Fruit fly (Drosophila melanogaster) whole organism, embryonic: ENCODE results near the gene CG8861.
A peak's percentile ranks its signal among the peaks of the same experiment; 100 is the strongest.

Source experiments
- BEAF-32 ChIP-seq: fragments of 200-800 bp; sonication (Bioruptor generic); optimal IDR thresholded peaks from 3 replicates; lab custom pipeline; 2017; ENCODE audit warnings: missing biosample characterization, missing genetic modification characterization, mild to moderate bottlenecking, moderate library complexity, missing genetic modification reagents
- BtbVII ChIP-seq: fragments of 200-800 bp; sonication (Bioruptor generic); optimal IDR thresholded peaks from 3 replicates; lab custom pipeline; 2017; ENCODE audit warnings: missing biosample characterization, mild to moderate bottlenecking, missing genetic modification characterization
- CG10565 ChIP-seq: fragments of 200-800 bp; sonication (Bioruptor generic); optimal IDR thresholded peaks from 3 replicates; lab custom pipeline; 2016; ENCODE audit warnings: missing biosample characterization, mild to moderate bottlenecking, missing genetic modification characterization
- CG11085 ChIP-seq: fragments of 200-800 bp; sonication (Bioruptor generic); IDR thresholded peaks from 2 replicates; pipeline ENCODE4 v1.3.6; 2022; ENCODE audit warnings: missing biosample characterization, missing genetic modification characterization
- CG1233 ChIP-seq: fragments of 200-800 bp; sonication (Bioruptor generic); optimal IDR thresholded peaks from 4 replicates; lab custom pipeline; 2018; ENCODE audit warnings: missing biosample characterization, mild to moderate bottlenecking, missing genetic modification characterization
- CG13296 ChIP-seq: fragments of 200-800 bp; sonication (Bioruptor generic); optimal IDR thresholded peaks from 3 replicates; lab custom pipeline; 2018; ENCODE audit warnings: missing biosample characterization, mild to moderate bottlenecking, missing genetic modification characterization
- CG14441 ChIP-seq: fragments of 200-800 bp; sonication (Bioruptor generic); IDR thresholded peaks from 2 replicates; pipeline ENCODE4 v1.3.6; 2022; ENCODE audit warnings: missing biosample characterization, missing genetic modification characterization
- CG1529 ChIP-seq: fragments of 200-800 bp; sonication (Bioruptor generic); optimal IDR thresholded peaks from 3 replicates; lab custom pipeline; 2018; ENCODE audit warnings: missing biosample characterization, missing genetic modification characterization
- CG1647 ChIP-seq: fragments of 200-800 bp; sonication (Bioruptor generic); optimal IDR thresholded peaks from 3 replicates; lab custom pipeline; 2016; ENCODE audit warnings: missing biosample characterization, missing genetic modification characterization
- CG16863 ChIP-seq: fragments of 200-800 bp; sonication (Bioruptor generic); optimal IDR thresholded peaks from 3 replicates; lab custom pipeline; 2016; ENCODE audit warnings: missing biosample characterization, missing genetic modification characterization
- CG18011 ChIP-seq: fragments of 200-800 bp; sonication (Bioruptor generic); optimal IDR thresholded peaks from 2 replicates; lab custom pipeline; 2017; ENCODE audit warnings: missing biosample characterization, missing genetic modification characterization, mild to moderate bottlenecking, moderate library complexity, missing genotype
- CG18619 ChIP-seq: fragments of 200-800 bp; sonication (Bioruptor generic); optimal IDR thresholded peaks from 3 replicates; lab custom pipeline; 2017; ENCODE audit warnings: missing biosample characterization, mild to moderate bottlenecking, missing genetic modification characterization
- CG33213 ChIP-seq: fragments of 200-800 bp; sonication (Bioruptor generic); optimal IDR thresholded peaks from 3 replicates; lab custom pipeline; 2016; ENCODE audit warnings: missing biosample characterization, missing genetic modification characterization
- CG43689 ChIP-seq: fragments of 200-800 bp; sonication (Bioruptor generic); IDR thresholded peaks from 2 replicates; pipeline ENCODE4 v1.3.6; 2022; ENCODE audit warnings: missing biosample characterization, missing genetic modification characterization
- CG4707 ChIP-seq: fragments of 200-800 bp; sonication (Bioruptor generic); optimal IDR thresholded peaks from 2 replicates; lab custom pipeline; 2018; ENCODE audit warnings: missing biosample characterization, mild to moderate bottlenecking, missing genetic modification characterization, moderate library complexity
- CG5953 ChIP-seq: fragments of 200-800 bp; sonication (Bioruptor generic); IDR thresholded peaks from 2 replicates; pipeline ENCODE4 v1.3.6; 2022; ENCODE audit warnings: missing biosample characterization, missing genetic modification characterization
- CG7357 ChIP-seq: fragments of 200-800 bp; sonication (Bioruptor generic); IDR thresholded peaks from 3 replicates; pipeline ENCODE4 v1.3.6; 2022; ENCODE audit warnings: missing biosample characterization, missing genetic modification characterization
- CG7928 ChIP-seq: fragments of 200-800 bp; sonication (Bioruptor generic); optimal IDR thresholded peaks from 2 replicates; lab custom pipeline; 2017; ENCODE audit warnings: missing biosample characterization, mild to moderate bottlenecking, missing genetic modification characterization
- CG7987 ChIP-seq: fragments of 200-800 bp; sonication (Bioruptor generic); optimal IDR thresholded peaks from 2 replicates; lab custom pipeline; 2018; ENCODE audit warnings: missing biosample characterization, mild to moderate bottlenecking, missing genetic modification characterization, moderate library complexity
- CG9609 ChIP-seq: fragments of 200-800 bp; sonication (Bioruptor generic); optimal IDR thresholded peaks from 3 replicates; lab custom pipeline; 2016; ENCODE audit warnings: missing biosample characterization, missing genetic modification characterization
- CG9817 ChIP-seq: fragments of 200-800 bp; sonication (Bioruptor generic); optimal IDR thresholded peaks from 2 replicates; lab custom pipeline; 2018; ENCODE audit warnings: missing biosample characterization, mild to moderate bottlenecking, missing genetic modification characterization, moderate library complexity
- Dref ChIP-seq: fragments of 200-800 bp; sonication (Bioruptor generic); IDR thresholded peaks from 2 replicates; pipeline ENCODE4 v1.3.6; 2022; ENCODE audit warnings: missing biosample characterization, missing genetic modification characterization
- E2f1 ChIP-seq: fragments of 200-800 bp; sonication (Bioruptor generic); IDR thresholded peaks from 2 replicates; pipeline ENCODE4 v1.3.6; 2022; ENCODE audit warnings: missing biosample characterization, missing genetic modification characterization
- Fer1 ChIP-seq: fragments of 200-800 bp; sonication (Bioruptor generic); optimal IDR thresholded peaks from 2 replicates; lab custom pipeline; 2017; ENCODE audit warnings: missing biosample characterization, mild to moderate bottlenecking, missing genetic modification characterization
- Lpt ChIP-seq: fragments of >200 bp; optimal IDR thresholded peaks from 2 replicates; lab custom pipeline; 2018; ENCODE audit warnings: missing biosample characterization, missing genetic modification characterization
- MTF-1 ChIP-seq: fragments of 200-800 bp; sonication (Bioruptor generic); optimal IDR thresholded peaks from 2 replicates; lab custom pipeline; 2018; ENCODE audit warnings: missing biosample characterization, mild to moderate bottlenecking, missing genetic modification characterization, borderline replicate concordance
- Ravus ChIP-seq: fragments of 200-800 bp; sonication (Bioruptor generic); IDR thresholded peaks from 2 replicates; pipeline ENCODE4 v1.3.6; 2022; ENCODE audit warnings: missing biosample characterization, missing genetic modification characterization
- Scr ChIP-seq: fragments of 200-800 bp; sonication (Bioruptor generic); IDR thresholded peaks from 2 replicates; pipeline ENCODE4 v1.3.6; 2022; ENCODE audit warnings: missing biosample characterization, missing genetic modification characterization; ENCODE audit not compliant: partially characterized antibody
- Usf ChIP-seq: fragments of 200-800 bp; sonication (Bioruptor generic); optimal IDR thresholded peaks from 2 replicates; lab custom pipeline; 2017; ENCODE audit warnings: missing genotype, missing biosample characterization, missing genetic modification characterization
- bab2 ChIP-seq: fragments of 200-800 bp; sonication (Bioruptor generic); optimal IDR thresholded peaks from 2 replicates; lab custom pipeline; 2016; ENCODE audit warnings: missing biosample characterization, missing genetic modification characterization
- bbx ChIP-seq: fragments of 200-800 bp; sonication (Bioruptor generic); IDR thresholded peaks from 2 replicates; pipeline ENCODE4 v1.3.6; 2022; ENCODE audit warnings: missing biosample characterization, missing genetic modification characterization; ENCODE audit not compliant: partially characterized antibody
- bsh ChIP-seq, 2 experiments: fragments of 200-800 bp; sonication (Bioruptor generic); optimal IDR thresholded peaks; 2 replicates each; lab custom pipeline; 2017 to 2018; ENCODE audit warnings: mild to moderate bottlenecking in 2 of 2, missing biosample characterization in 2 of 2, missing genetic modification characterization in 2 of 2, moderate library complexity in 1 of 2
- chm ChIP-seq: fragments of 200-800 bp; sonication (Bioruptor generic); IDR thresholded peaks from 2 replicates; pipeline ENCODE4 v1.3.6; 2022; ENCODE audit warnings: missing biosample characterization, missing genetic modification characterization
- crol ChIP-seq: fragments of 200-800 bp; sonication (Bioruptor generic); IDR thresholded peaks from 2 replicates; pipeline ENCODE4 v1.3.6; 2022; ENCODE audit warnings: missing biosample characterization, missing genetic modification characterization
- dati ChIP-seq: fragments of 200-800 bp; sonication (Bioruptor generic); IDR thresholded peaks from 2 replicates; pipeline ENCODE4 v1.3.6; 2022; ENCODE audit warnings: missing biosample characterization, missing genetic modification characterization
- fu2 ChIP-seq: fragments of 200-800 bp; sonication (Bioruptor generic); optimal IDR thresholded peaks from 2 replicates; lab custom pipeline; 2016; ENCODE audit warnings: missing biosample characterization, missing genetic modification characterization
- gcm ChIP-seq: fragments of 200-800 bp; sonication (Bioruptor generic); optimal IDR thresholded peaks from 2 replicates; lab custom pipeline; 2019; ENCODE audit warnings: missing biosample characterization, mild to moderate bottlenecking, missing genetic modification characterization, moderate library complexity
- gcm2 ChIP-seq: fragments of 200-800 bp; sonication (Bioruptor generic); optimal IDR thresholded peaks from 2 replicates; lab custom pipeline; 2016; ENCODE audit warnings: missing biosample characterization, missing genetic modification characterization
- gem ChIP-seq: fragments of 200-800 bp; sonication (Bioruptor generic); optimal IDR thresholded peaks from 2 replicates; lab custom pipeline; 2019; ENCODE audit warnings: missing biosample characterization, mild to moderate bottlenecking, missing genetic modification characterization, moderate library complexity
- gt ChIP-seq: fragments of 200-800 bp; sonication (Bioruptor generic); IDR thresholded peaks from 2 replicates; pipeline ENCODE4 v1.3.6; 2022; ENCODE audit warnings: missing biosample characterization, missing genetic modification characterization
- hkb ChIP-seq, 2 experiments: fragments of 200-800 bp in 1 of 2; fragments of >200 bp in 1 of 2; sonication (Bioruptor generic) in 1 of 2; IDR thresholded peaks in 1 of 2; optimal IDR thresholded peaks in 1 of 2; 2 replicates each; pipeline versions ENCODE4 v1.3.6 to Lab custom; 2017 to 2022; ENCODE audit warnings: missing biosample characterization in 1 of 2, missing genetic modification characterization in 1 of 2
- lbe ChIP-seq: fragments of 200-800 bp; sonication (Bioruptor generic); optimal IDR thresholded peaks from 2 replicates; lab custom pipeline; 2016; ENCODE audit warnings: missing biosample characterization, mild to moderate bottlenecking, missing genetic modification characterization
- mam ChIP-seq: fragments of 200-800 bp; sonication (Bioruptor generic); optimal IDR thresholded peaks from 3 replicates; lab custom pipeline; 2016; ENCODE audit warnings: missing biosample characterization, missing genetic modification characterization
- pfk ChIP-seq: fragments of 200-800 bp; sonication (Bioruptor generic); optimal IDR thresholded peaks from 2 replicates; lab custom pipeline; 2018; ENCODE audit warnings: missing biosample characterization, mild to moderate bottlenecking, missing genetic modification characterization, moderate library complexity
- psq ChIP-seq: fragments of 200-800 bp; sonication (Bioruptor generic); optimal IDR thresholded peaks from 2 replicates; lab custom pipeline; 2017; ENCODE audit warnings: missing biosample characterization, missing genetic modification characterization
- sisA ChIP-seq: fragments of 200-800 bp; sonication (Bioruptor generic); IDR thresholded peaks from 2 replicates; pipeline ENCODE4 v1.3.6; 2022; ENCODE audit warnings: missing biosample characterization, missing genetic modification characterization
- sna ChIP-seq: fragments of 200-800 bp; sonication (Bioruptor generic); IDR thresholded peaks from 2 replicates; pipeline ENCODE4 v1.3.6; 2022; ENCODE audit warnings: missing biosample characterization, missing genetic modification characterization; ENCODE audit not compliant: partially characterized antibody
- ssp ChIP-seq: fragments of 200-800 bp; sonication (Bioruptor generic); IDR thresholded peaks from 2 replicates; pipeline ENCODE4 v1.3.6; 2022; ENCODE audit warnings: missing biosample characterization, missing genetic modification characterization
- wor ChIP-seq: fragments of 200-800 bp; sonication (Bioruptor generic); IDR thresholded peaks from 2 replicates; pipeline ENCODE4 v1.3.6; 2022; ENCODE audit warnings: missing biosample characterization, missing genetic modification characterization

CG8861 gene

dm6 chr3R:9353276-9353652 lies 25.0 kb upstream of the CG8861 start (continued):
- TF ChIP-seq pfk (GFP tag; lab: Kevin White, UChicago) (no peak), chm (GFP tag; lab: Robert Waterston, UW) (no peak), E2f1 (no peak), gem (tag; lab: Kevin White, UChicago) (peak; percentile 96), Fer1 (GFP tag; lab: Kevin White, UChicago) (peak; percentile 87), CG1647 (GFP tag; lab: Kevin White, UChicago) (peak; percentile 46), CG9609 (GFP tag; lab: Kevin White, UChicago) (peak; percentile 39), CG4707 (GFP tag; lab: Kevin White, UChicago) (peak; percentile 52), MTF-1 (GFP tag; lab: Kevin White, UChicago) (peak; percentile 52), CG16863 (GFP tag; lab: Kevin White, UChicago) (peak; percentile 53), CG13296 (GFP tag; lab: Kevin White, UChicago) (peak; percentile 77), fu2 (peak; percentile 2), Ravus (GFP tag; lab: Robert Waterston, UW) (no peak), sna (no peak), wor (GFP tag; lab: Robert Waterston, UW) (no peak), hkb (optimal IDR thresholded peaks at IDR 0.05; lab: Kevin White, UChicago) (no peak), hkb (GFP tag; IDR thresholded peaks at IDR 0.05; lab: Robert Waterston, UW) (no peak), psq (GFP tag; lab: Kevin White, UChicago) (peak; percentile 59), CG33213 (GFP tag; lab: Kevin White, UChicago) (peak; percentile 6), gt (GFP tag; lab: Robert Waterston, UW) (no peak), CG5953 (GFP tag; lab: Robert Waterston, UW) (no peak), CG7928 (GFP tag; lab: Kevin White, UChicago) (peak; percentile 40), CG14441 (GFP tag; lab: Robert Waterston, UW) (no peak), Lpt (no peak), crol (GFP tag; lab: Robert Waterston, UW) (no peak), BtbVII (GFP tag; lab: Kevin White, UChicago) (peak; percentile 89), bab2 (GFP tag; lab: Kevin White, UChicago) (peak; percentile 42), CG1233 (GFP tag; lab: Kevin White, UChicago) (peak; percentile 85), BEAF-32 (GFP tag; lab: Kevin White, UChicago) (no peak), CG10565 (GFP tag; lab: Kevin White, UChicago) (no peak), CG1529 (peak; percentile 72), sisA (GFP tag; lab: Robert Waterston, UW) (no peak), Usf (GFP tag; lab: Kevin White, UChicago) (peak; percentile 46), Scr (GFP tag; lab: Robert Waterston, UW) (no peak), dati (GFP tag; lab: Robert Waterston, UW) (no peak), CG7987 (GFP tag; lab: Kevin White, UChicago) (peak; percentile 42), ssp (no peak), Dref (GFP tag; lab: Robert Waterston, UW) (no peak), CG9817 (tag; lab: Kevin White, UChicago) (no peak), CG11085 (GFP tag; lab: Robert Waterston, UW) (no peak), bbx (GFP tag; lab: Robert Waterston, UW) (no peak), gcm2 (GFP tag; lab: Kevin White, UChicago) (no peak), CG18619 (peak; percentile 83), CG7357 (peak; percentile 79), CG18011 (GFP tag; lab: Kevin White, UChicago) (peak; percentile 45), bsh (GFP tag; optimal IDR thresholded peaks at IDR 0.05; lab: Kevin White, UChicago) (peak; percentile 69 to 91), lbe (peak; percentile 70), gcm (GFP tag; lab: Kevin White, UChicago) (peak; percentile 89), CG43689 (GFP tag; lab: Robert Waterston, UW) (no peak), mam (GFP tag; lab: Kevin White, UChicago) (peak; percentile 38)
